Fruit fly (Drosophila melanogaster) S2 (cell line): ENCODE data around the gene Ir67c.

Experiments
- CG8478 ChIP-seq: fragments of >200 bp; optimal IDR thresholded peaks from 2 replicates; lab custom pipeline; 2018
- CTCF ChIP-seq, 2 experiments: fragments of >200 bp; optimal IDR thresholded peaks; 2 replicates each; lab custom pipeline; 2018

- TF ChIP-seq CG8478 (lab: Kevin White, UChicago) (no peak), CTCF (optimal IDR thresholded peaks at IDR 0.05; lab: Kevin White, UChicago) (no peak)
Observed at dm6 chr3L:10443958-10444357, 10.1 kb upstream of the Ir67c start.
